Worm (Caenorhabditis elegans) whole organism, young adult: ENCODE data around the gene E02H1.1.

Experiments used
- die-1 ChIP-seq: sonication (generic microtip); optimal IDR thresholded peaks from 2 replicates; lab custom pipeline; 2016; ENCODE audit warnings: missing genotype, mild to moderate bottlenecking, missing genetic modification characterization, missing compliant biosample characterization
- unc-62 ChIP-seq: fragments of 150-350 bp; optimal IDR thresholded peaks from 2 replicates; lab custom pipeline; 2014; ENCODE audit warnings: missing biosample characterization, missing genetic modification reagents, missing genetic modification characterization

- no peak for TF ChIP-seq die-1 (tag; lab: Kevin White, UChicago)
- no peak for TF ChIP-seq unc-62 (GFP tag; lab: Kevin White, UChicago)
Observed at ce11 chrII:9618759-9619158, 27.8 kb upstream of the E02H1.1 start.
